Worm (Caenorhabditis elegans): ENCODE data around the gene prmt-1.

- TF ChIP-seq hlh-1 (tag; optimal IDR thresholded peaks at IDR 0.05) = no peak
- no peak for TF ChIP-seq pha-4 (tag; optimal IDR thresholded peaks at IDR 0.05)
- TF ChIP-seq lsy-2 (tag; optimal IDR thresholded peaks at IDR 0.05) = no peak
- no peak for TF ChIP-seq zip-8 (tag; optimal IDR thresholded peaks at IDR 0.05)
- no peak for TF ChIP-seq mep-1 (tag; optimal IDR thresholded peaks at IDR 0.05)
- TF ChIP-seq nhr-12 (tag; optimal IDR thresholded peaks at IDR 0.05) = no peak
- TF ChIP-seq cnd-1 (tag; optimal IDR thresholded peaks at IDR 0.05) = no peak
- TF ChIP-seq elt-3 (tag; optimal IDR thresholded peaks at IDR 0.05) = no peak
- TF ChIP-seq nhr-237 (tag; optimal IDR thresholded peaks at IDR 0.05) = no peak
- no peak for TF ChIP-seq ztf-11 (tag; optimal IDR thresholded peaks at IDR 0.05)
- no peak for TF ChIP-seq sem-2 (GFP tag; optimal IDR thresholded peaks at IDR 0.05)
- TF ChIP-seq unc-120 (tag; optimal IDR thresholded peaks at IDR 0.05; ENCODE audit: poor library complexity, severe bottlenecking) = no peak
These were observed 28.1 kb upstream of the prmt-1 start, which contains the start of gene ZC15.5 for ce11 chrV:20297650-20298049.
